Fruit fly (Drosophila melanogaster): Measurements from ENCODE around the gene CG13678.

DNA sequence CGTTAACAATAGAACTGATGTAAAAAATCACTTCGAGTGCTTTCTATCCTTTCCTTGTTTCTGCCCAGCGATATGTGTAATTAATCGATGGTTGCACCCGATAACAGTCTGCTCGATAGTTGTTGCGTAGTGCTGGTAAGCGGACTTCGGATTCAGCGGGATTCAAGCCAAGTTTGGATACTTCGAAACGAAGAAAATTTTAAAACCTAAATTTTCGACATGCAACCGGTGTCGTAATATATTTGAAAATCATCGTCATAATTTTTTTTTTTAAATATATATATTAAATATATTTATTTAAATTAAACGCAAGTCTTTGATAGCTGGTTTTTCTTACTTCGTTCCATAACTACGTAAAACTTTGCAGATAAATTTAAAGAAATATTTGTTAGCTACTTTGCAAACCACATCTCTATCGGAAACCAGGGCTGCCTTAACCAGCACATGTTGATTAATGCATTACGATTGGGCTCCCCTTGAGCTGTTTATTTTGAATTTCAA is 24.1 kb upstream of the CG13678 start, which contains the start of the genes UbcE2M and Dhps:
- TF ChIP-seq Abd-B (GFP tag; optimal IDR thresholded peaks at IDR 0.05) (peak; percentile 87), ttk (GFP tag; IDR thresholded peaks at IDR 0.05) (peak; percentile 12; the same call in 1 of the 2 replicates), CG2875 (GFP tag; optimal IDR thresholded peaks at IDR 0.05) (no peak), trh (GFP tag; optimal IDR thresholded peaks at IDR 0.05) (peak; percentile 42), emc (GFP tag; optimal IDR thresholded peaks at IDR 0.05) (no peak), CG6272 (GFP tag; IDR thresholded peaks at IDR 0.05) (peak; percentile 81), CG1024 (GFP tag; IDR thresholded peaks at IDR 0.05) (no peak), cas (GFP tag; IDR thresholded peaks at IDR 0.05) (no peak), da (GFP tag; optimal IDR thresholded peaks at IDR 0.05) (no peak), Kr (GFP tag; optimal IDR thresholded peaks at IDR 0.05) (no peak), chinmo (GFP tag; IDR thresholded peaks at IDR 0.05; ENCODE audit: partially characterized antibody) (0 out of 4 replicates have a peak, but pooled peaks have one; percentile 62), chif (GFP tag; optimal IDR thresholded peaks at IDR 0.05) (peak in 1 of 2 experiments; percentile 29)

Measured in whole organism, embryonic.